Worm (Caenorhabditis elegans): Measurements from ENCODE around the gene C50E3.7.

The C50E3.7 gene

ce11 chrV:7612044-7612443, 13.9 kb upstream of the C50E3.7 start, which contains the start of gene clec-215:
Gene clec-215, plus strand, starts transcription at chrV:7612344.
- no peak for TF ChIP-seq lin-38 (GFP tag; IDR thresholded peaks at IDR 0.05)

- TF ChIP-seq ctbp-1 (GFP tag; IDR thresholded peaks at IDR 0.05) (no peak), nhr-77 (tag; optimal IDR thresholded peaks at IDR 0.05) (no peak), nhr-10 (tag; optimal IDR thresholded peaks at IDR 0.05) (no peak), F26F4.8 (GFP tag; conservative IDR thresholded peaks at IDR 0.05) (no peak), zfp-2 (tag; optimal IDR thresholded peaks at IDR 0.05) (no peak), zag-1 (tag; optimal IDR thresholded peaks at IDR 0.05) (no peak), attf-4 (tag; optimal IDR thresholded peaks at IDR 0.05) (no peak), nhr-28 (tag; optimal IDR thresholded peaks at IDR 0.05) (peak; percentile 80)
These were observed 11.7 kb upstream of the C50E3.7 start, which contains the start of the genes folt-3 and clec-214 for ce11 chrV:7609698-7610420. Gene folt-3, minus strand, starts transcription at chrV:7609748. Gene clec-214, plus strand, starts transcription at chrV:7610370.

ce11 chrV:7604858-7605257, 6.7 kb upstream of the C50E3.7 start, which contains the start of gene clec-213:
Gene clec-213, plus strand, starts transcription at chrV:7605158.
- TF ChIP-seq ceh-82 (tag; optimal IDR thresholded peaks at IDR 0.05) = no peak
- no peak for TF ChIP-seq lir-3 (tag; optimal IDR thresholded peaks at IDR 0.05)
- TF ChIP-seq fos-1 (tag; optimal IDR thresholded peaks at IDR 0.05) = no peak
- TF ChIP-seq F10B5.3 (tag; optimal IDR thresholded peaks at IDR 0.05) = no peak
- TF ChIP-seq ceh-62 (tag; optimal IDR thresholded peaks at IDR 0.05) = no peak
- no peak for TF ChIP-seq ztf-11 (tag; optimal IDR thresholded peaks at IDR 0.05)
- no peak for TF ChIP-seq nhr-111 (GFP tag; optimal IDR thresholded peaks at IDR 0.05)
- no peak for TF ChIP-seq daf-16 (GFP tag; optimal IDR thresholded peaks at IDR 0.05)
- no peak for TF ChIP-seq daf-16 (tag; optimal IDR thresholded peaks at IDR 0.05)
- TF ChIP-seq pqm-1 (tag; optimal IDR thresholded peaks at IDR 0.05) = no peak
- TF ChIP-seq lin-29 (GFP tag; IDR thresholded peaks at IDR 0.05) = no peak
- no peak for TF ChIP-seq T20F7.1 (GFP tag; optimal IDR thresholded peaks at IDR 0.05)
- no peak for TF ChIP-seq dpl-1 (GFP tag; optimal IDR thresholded peaks at IDR 0.05)
- TF ChIP-seq zag-1 (tag; optimal IDR thresholded peaks at IDR 0.05) = no peak
- no peak for TF ChIP-seq lim-7 (GFP tag; IDR thresholded peaks at IDR 0.05)
- TF ChIP-seq cey-2 (tag; optimal IDR thresholded peaks at IDR 0.05; ENCODE audit: borderline replicate concordance, insufficient read depth) = no peak
- no peak for TF ChIP-seq mes-2 (tag; optimal IDR thresholded peaks at IDR 0.05; ENCODE audit: poor library complexity, severe bottlenecking)
- TF ChIP-seq unc-39 (tag; optimal IDR thresholded peaks at IDR 0.05) = no peak
- no peak for TF ChIP-seq duxl-1 (tag; optimal IDR thresholded peaks at IDR 0.05; ENCODE audit: poor library complexity)
- no peak for TF ChIP-seq F49E8.2 (tag; optimal IDR thresholded peaks at IDR 0.05; ENCODE audit: borderline replicate concordance)

ce11 chrV:7603404-7603803, 5.2 kb upstream of the C50E3.7 start, which contains the start of gene C50E3.11:
Gene C50E3.11, minus strand, starts transcription at chrV:7603486.
- no peak for TF ChIP-seq F26F4.8 (GFP tag; conservative IDR thresholded peaks at IDR 0.05)
- no peak for TF ChIP-seq hmg-1.1 (GFP tag; IDR thresholded peaks at IDR 0.05)
- TF ChIP-seq Y5F2A.4 (GFP tag; optimal IDR thresholded peaks at IDR 0.05) = no peak
- TF ChIP-seq aly-2 (tag; optimal IDR thresholded peaks at IDR 0.05) = no peak
- TF ChIP-seq zip-11 (GFP tag; IDR thresholded peaks at IDR 0.05) = no peak
- no peak for TF ChIP-seq snpc-1.2 (GFP tag; IDR thresholded peaks at IDR 0.05)
- no peak for TF ChIP-seq nhr-42 (GFP tag; IDR thresholded peaks at IDR 0.05)

ce11 chrV:7601443-7601842, 3.3 kb upstream of the C50E3.7 start, which contains the start of gene scl-26:
Gene scl-26, minus strand, starts transcription at chrV:7601543.
- no peak for TF ChIP-seq zag-1 (tag; optimal IDR thresholded peaks at IDR 0.05)
- TF ChIP-seq vab-7 (GFP tag; IDR thresholded peaks at IDR 0.05) = no peak
- TF ChIP-seq ceh-82 (tag; optimal IDR thresholded peaks at IDR 0.05) = no peak
- TF ChIP-seq sdz-12 (GFP tag; optimal IDR thresholded peaks at IDR 0.05) = no peak
- TF ChIP-seq jun-1 (tag; optimal IDR thresholded peaks at IDR 0.05) = no peak
- TF ChIP-seq unc-62 (GFP tag; optimal IDR thresholded peaks at IDR 0.05 in 1 of 2) = no peak
- no peak for TF ChIP-seq unc-62 (tag; optimal IDR thresholded peaks at IDR 0.05)
- TF ChIP-seq fos-1 (tag; optimal IDR thresholded peaks at IDR 0.05) = no peak
- no peak for TF ChIP-seq Y5F2A.4 (GFP tag; optimal IDR thresholded peaks at IDR 0.05)
- no peak for TF ChIP-seq tra-1 (GFP tag; IDR thresholded peaks at IDR 0.05)
- TF ChIP-seq dmd-9 (GFP tag; IDR thresholded peaks at IDR 0.05) = no peak
- TF ChIP-seq dve-1 (tag; optimal IDR thresholded peaks at IDR 0.05; ENCODE audit: insufficient read depth) = no peak
- no peak for TF ChIP-seq unc-130 (GFP tag; optimal IDR thresholded peaks at IDR 0.05)
- TF ChIP-seq dmd-8 (GFP tag; IDR thresholded peaks at IDR 0.05) = no peak
- TF ChIP-seq hmg-1.1 (GFP tag; IDR thresholded peaks at IDR 0.05) = no peak
- no peak for TF ChIP-seq D1046.2 (GFP tag; IDR thresholded peaks at IDR 0.05)

Measured in whole organism, L4 larva.